Worm (Caenorhabditis elegans) whole organism, L3 larva: Measurements from ENCODE around the gene R11G1.1.

Experiments
- fkh-10 ChIP-seq: sonication (generic microtip); optimal IDR thresholded peaks from 2 replicates; lab custom pipeline; 2017; ENCODE audit warnings: missing biosample characterization, missing genetic modification reagents, missing genetic modification characterization
- lin-39 ChIP-seq: fragments of 150-350 bp; optimal IDR thresholded peaks from 2 replicates; lab custom pipeline; 2018; ENCODE audit warnings: missing biosample characterization, missing genetic modification reagents, missing genetic modification characterization
- unc-39 ChIP-seq: sonication (generic microtip); optimal IDR thresholded peaks from 4 replicates; lab custom pipeline; 2017; ENCODE audit warnings: missing biosample characterization, missing genetic modification characterization

DNA sequence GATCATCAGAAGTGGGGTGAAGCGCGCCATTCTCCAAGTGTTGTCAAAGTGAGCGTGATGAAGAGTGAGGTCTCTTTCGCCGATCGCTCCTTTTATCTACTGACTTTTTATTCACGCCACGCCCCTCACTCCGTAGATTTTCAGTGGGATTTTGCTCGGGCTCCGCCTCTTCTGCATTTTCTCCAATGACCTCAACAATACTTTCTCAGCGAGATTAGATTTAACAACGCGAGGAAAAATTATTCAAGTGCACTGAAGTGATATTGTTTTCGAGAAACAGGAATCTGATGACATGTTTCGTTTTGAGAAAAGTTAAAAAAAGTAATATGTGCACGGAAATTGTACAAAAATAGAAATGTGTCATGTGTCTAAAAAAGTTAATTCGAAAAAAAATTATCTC, 9.6 kb downstream of the R11G1.1 start, which contains the start of gene snet-1:
- TF ChIP-seq fkh-10 (GFP tag; lab: Kevin White, UChicago) = no peak
- TF ChIP-seq unc-39 (tag; lab: Kevin White, UChicago) = no peak
- no peak for TF ChIP-seq lin-39
